Worm (Caenorhabditis elegans) whole organism, L2 larva: ENCODE measurements around the gene gop-1.

ENCODE experiments used
- elt-3 ChIP-seq: sonication (generic microtip); optimal IDR thresholded peaks from 2 replicates; lab custom pipeline; 2017; ENCODE audit warnings: missing biosample characterization, missing genetic modification characterization
- fos-1 ChIP-seq: fragments of 150-350 bp; optimal IDR thresholded peaks from 2 replicates; lab custom pipeline; 2014; ENCODE audit warnings: missing biosample characterization, missing genetic modification characterization
- mab-5 ChIP-seq: fragments of 150-350 bp; optimal IDR thresholded peaks from 2 replicates; lab custom pipeline; 2014; ENCODE audit warnings: missing biosample characterization, missing genetic modification characterization
- nhr-77 ChIP-seq: fragments of 150-350 bp; optimal IDR thresholded peaks from 2 replicates; lab custom pipeline; 2014; ENCODE audit warnings: missing biosample characterization, missing genetic modification characterization
- ztf-1 ChIP-seq: fragments of 200-800 bp; sonication (Bioruptor generic); conservative IDR thresholded peaks from 2 replicates; pipeline ENCODE4 v1.3.6; 2022; ENCODE audit warnings: missing genetic modification characterization, missing compliant biosample characterization

DNA sequence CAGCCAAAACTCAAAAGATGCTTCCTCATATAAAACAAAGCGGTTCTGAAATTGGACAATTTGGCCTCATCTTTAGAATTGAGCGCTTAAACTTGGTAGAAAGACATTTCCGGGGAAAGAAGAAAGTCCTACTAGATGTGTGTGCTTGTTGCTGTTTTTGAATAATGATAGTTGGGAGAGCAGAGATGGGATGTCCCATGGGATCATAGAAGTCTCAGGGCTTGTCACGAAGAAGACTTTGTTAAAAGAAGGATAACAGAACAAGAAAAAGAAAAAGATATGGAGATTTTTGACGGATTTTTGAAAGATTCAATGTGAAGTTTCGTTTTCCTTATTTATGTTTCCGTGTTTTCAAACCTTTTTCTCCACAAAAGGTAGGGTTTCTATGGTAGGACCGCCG lies 35.6 kb upstream of the gop-1 start, which contains the start of gene ZC155.2:
- no peak for TF ChIP-seq elt-3
- peak; percentile 23 for TF ChIP-seq mab-5 (tag; lab: Kevin White, UChicago)
- no peak for TF ChIP-seq ztf-1 (GFP tag; lab: Robert Waterston, UW)
- TF ChIP-seq nhr-77 = no peak
- no peak for TF ChIP-seq fos-1 (tag; lab: Kevin White, UChicago)
